Worm (Caenorhabditis elegans) whole organism, L2 larva: ENCODE measurements around the gene str-31.

Experiments
- alr-1 ChIP-seq: fragments of 150-350 bp; optimal IDR thresholded peaks from 2 replicates; lab custom pipeline; 2014; ENCODE audit warnings: missing biosample characterization, missing genetic modification characterization
- egl-27 ChIP-seq: sonication (generic microtip); optimal IDR thresholded peaks from 3 replicates; lab custom pipeline; 2017; ENCODE audit warnings: missing biosample characterization, missing genetic modification reagents, missing genetic modification characterization
- elt-3 ChIP-seq: sonication (generic microtip); optimal IDR thresholded peaks from 2 replicates; lab custom pipeline; 2017; ENCODE audit warnings: missing biosample characterization, missing genetic modification characterization
- fos-1 ChIP-seq: fragments of 150-350 bp; optimal IDR thresholded peaks from 2 replicates; lab custom pipeline; 2014; ENCODE audit warnings: missing biosample characterization, missing genetic modification characterization
- lin-13 ChIP-seq: fragments of 150-350 bp; optimal IDR thresholded peaks from 2 replicates; lab custom pipeline; 2014; ENCODE audit warnings: missing biosample characterization, missing genetic modification reagents, missing genetic modification characterization
- lsy-2 ChIP-seq, 2 experiments: fragments of 150-350 bp in 1 of 2; sonication (generic microtip) in 1 of 2; optimal IDR thresholded peaks; 2 replicates each; lab custom pipeline; 2014 to 2017; ENCODE audit warnings: missing biosample characterization in 2 of 2, missing genetic modification characterization in 2 of 2
- mdl-1 ChIP-seq, 2 experiments: fragments of 150-350 bp in 1 of 2; sonication (generic microtip) in 1 of 2; optimal IDR thresholded peaks; 2 replicates each; lab custom pipeline; 2017; ENCODE audit warnings: missing biosample characterization in 2 of 2, missing genetic modification characterization in 2 of 2
- nhr-11 ChIP-seq: fragments of 150-350 bp; optimal IDR thresholded peaks from 2 replicates; lab custom pipeline; 2014; ENCODE audit warnings: missing biosample characterization, missing genetic modification characterization
- nhr-12 ChIP-seq: fragments of 150-350 bp; optimal IDR thresholded peaks from 2 replicates; lab custom pipeline; 2014; ENCODE audit warnings: missing biosample characterization, missing genetic modification characterization
- nhr-77 ChIP-seq: fragments of 150-350 bp; optimal IDR thresholded peaks from 2 replicates; lab custom pipeline; 2014; ENCODE audit warnings: missing biosample characterization, missing genetic modification characterization
- skn-1 ChIP-seq: sonication (generic microtip); optimal IDR thresholded peaks from 2 replicates; lab custom pipeline; 2017; ENCODE audit warnings: missing biosample characterization, missing genetic modification characterization
- snpc-4 ChIP-seq: fragments of 150-350 bp; optimal IDR thresholded peaks from 2 replicates; lab custom pipeline; 2014; ENCODE audit warnings: missing biosample characterization, missing genetic modification characterization
- unc-62 ChIP-seq: fragments of 150-350 bp; optimal IDR thresholded peaks from 2 replicates; lab custom pipeline; 2014; ENCODE audit warnings: missing biosample characterization, missing genetic modification reagents, missing genetic modification characterization
- ztf-4 ChIP-seq: fragments of 150-350 bp; optimal IDR thresholded peaks from 2 replicates; lab custom pipeline; 2014; ENCODE audit warnings: missing biosample characterization, missing genetic modification characterization

ce11 chrV:7543728-7544127 is 35.3 kb upstream of the str-31 start:
- TF ChIP-seq elt-3 (tag; lab: Kevin White, UChicago) (no peak), lsy-2 (tag; optimal IDR thresholded peaks at IDR 0.05; lab: Kevin White, UChicago) (no peak), mdl-1 (tag; optimal IDR thresholded peaks at IDR 0.05; lab: Kevin White, UChicago) (no peak), egl-27 (no peak), lin-13 (GFP tag; lab: Kevin White, UChicago) (no peak), skn-1 (tag; lab: Kevin White, UChicago) (no peak), snpc-4 (tag; lab: Kevin White, UChicago) (no peak), nhr-11 (no peak), unc-62 (GFP tag; lab: Kevin White, UChicago) (no peak), alr-1 (no peak), nhr-12 (tag; lab: Kevin White, UChicago) (no peak), nhr-77 (tag; lab: Kevin White, UChicago) (no peak), ztf-4 (tag; lab: Kevin White, UChicago) (no peak), fos-1 (no peak)
